Worm (Caenorhabditis elegans) whole organism, midembryonic: ENCODE data around the gene nuaf-1.

ENCODE experiments used
- T22C8.4 ChIP-seq: fragments of 200-800 bp; sonication (Bioruptor generic); IDR thresholded peaks from 2 replicates; pipeline ENCODE4 v1.3.6; 2022; ENCODE audit warnings: missing genetic modification characterization, missing compliant biosample characterization
- cog-1 ChIP-seq: sonication (generic microtip); optimal IDR thresholded peaks from 2 replicates; lab custom pipeline; 2016; ENCODE audit warnings: missing genetic modification characterization, missing compliant biosample characterization
- flt-1 ChIP-seq: fragments of 200-800 bp; sonication (Bioruptor generic); IDR thresholded peaks from 2 replicates; pipeline ENCODE4 v1.3.6; 2022; ENCODE audit warnings: missing genetic modification characterization, missing compliant biosample characterization
- klf-2 ChIP-seq: fragments of 200-800 bp; sonication (Bioruptor generic); conservative IDR thresholded peaks from 2 replicates; pipeline ENCODE4 v1.3.6; 2022; ENCODE audit warnings: missing genetic modification reagents, missing genetic modification characterization, missing compliant biosample characterization
- med-1 ChIP-seq: sonication (generic microtip); optimal IDR thresholded peaks from 2 replicates; lab custom pipeline; 2017; ENCODE audit warnings: missing genetic modification characterization, mild to moderate bottlenecking, missing compliant biosample characterization, antibody characterized with exemption, missing genetic modification reagents; ENCODE audit not compliant: insufficient read depth
- ref-1 ChIP-seq: fragments of 200-800 bp; sonication (Bioruptor generic); conservative IDR thresholded peaks from 2 replicates; pipeline ENCODE4 v1.3.6; 2022; ENCODE audit warnings: missing genetic modification reagents, missing genetic modification characterization, missing compliant biosample characterization
- tab-1 ChIP-seq: fragments of 200-800 bp; sonication (Bioruptor generic); IDR thresholded peaks from 2 replicates; pipeline ENCODE4 v1.3.6; 2022; ENCODE audit warnings: missing genetic modification characterization, missing compliant biosample characterization
- ztf-23 ChIP-seq: fragments of 200-800 bp; sonication (Bioruptor generic); IDR thresholded peaks from 2 replicates; pipeline ENCODE4 v1.3.6; 2022; ENCODE audit warnings: missing genetic modification reagents, missing genetic modification characterization, missing compliant biosample characterization
- ztf-29 ChIP-seq: fragments of 200-800 bp; sonication (Bioruptor generic); IDR thresholded peaks from 2 replicates; pipeline ENCODE4 v1.3.6; 2022; ENCODE audit warnings: missing genetic modification reagents, missing genetic modification characterization, missing compliant biosample characterization

ce11 chrV:13576828-13577227, 8.4 kb upstream of the nuaf-1 start:
- no peak for TF ChIP-seq flt-1
- no peak for TF ChIP-seq ztf-23 (GFP tag; lab: Robert Waterston, UW)
- no peak for TF ChIP-seq T22C8.4
- TF ChIP-seq med-1, result no peak
- no peak for TF ChIP-seq tab-1
- TF ChIP-seq klf-2 (GFP tag; lab: Robert Waterston, UW), result no peak
- no peak for TF ChIP-seq ztf-29 (GFP tag; lab: Robert Waterston, UW)
- no peak for TF ChIP-seq ref-1 (GFP tag; lab: Robert Waterston, UW)
- no peak for TF ChIP-seq cog-1 (tag; lab: Kevin White, UChicago)
